Fruit fly (Drosophila melanogaster) whole organism, embryonic: Measurements from ENCODE around the gene CycG.

Source experiments
- Bdp1 ChIP-seq: fragments of 200-800 bp; sonication (Bioruptor generic); optimal IDR thresholded peaks from 3 replicates; lab custom pipeline; 2016; ENCODE audit warnings: missing biosample characterization, missing genetic modification characterization
- CG10147 ChIP-seq: fragments of 200-800 bp; sonication (Bioruptor generic); optimal IDR thresholded peaks from 2 replicates; lab custom pipeline; 2019; ENCODE audit warnings: missing biosample characterization, mild to moderate bottlenecking, missing genetic modification characterization, moderate library complexity
- CG10462 ChIP-seq: fragments of 200-800 bp; sonication (Bioruptor generic); optimal IDR thresholded peaks from 2 replicates; lab custom pipeline; 2016; ENCODE audit warnings: missing biosample characterization, missing genetic modification characterization
- CG11247 ChIP-seq: fragments of 200-800 bp; sonication (Bioruptor generic); IDR thresholded peaks from 2 replicates; pipeline ENCODE4 v1.3.6; 2022; ENCODE audit warnings: missing biosample characterization, missing genetic modification characterization
- CG12299 ChIP-seq: fragments of 200-800 bp; sonication (Bioruptor generic); optimal IDR thresholded peaks from 2 replicates; lab custom pipeline; 2018; ENCODE audit warnings: missing biosample characterization, mild to moderate bottlenecking, missing genetic modification characterization
- CG1233 ChIP-seq: fragments of 200-800 bp; sonication (Bioruptor generic); optimal IDR thresholded peaks from 4 replicates; lab custom pipeline; 2018; ENCODE audit warnings: missing biosample characterization, mild to moderate bottlenecking, missing genetic modification characterization
- CG14965 ChIP-seq: fragments of 200-800 bp; sonication (Bioruptor generic); optimal IDR thresholded peaks from 2 replicates; lab custom pipeline; 2016; ENCODE audit warnings: missing biosample characterization, missing genetic modification characterization, borderline replicate concordance
- CG17361 ChIP-seq: fragments of 200-800 bp; sonication (Bioruptor generic); IDR thresholded peaks from 3 replicates; pipeline ENCODE4 v1.3.6; 2022; ENCODE audit warnings: missing biosample characterization, missing genetic modification characterization
- CG18619 ChIP-seq: fragments of 200-800 bp; sonication (Bioruptor generic); optimal IDR thresholded peaks from 3 replicates; lab custom pipeline; 2017; ENCODE audit warnings: missing biosample characterization, mild to moderate bottlenecking, missing genetic modification characterization
- CG2116 ChIP-seq: fragments of 200-800 bp; sonication (Bioruptor generic); optimal IDR thresholded peaks from 3 replicates; lab custom pipeline; 2018; ENCODE audit warnings: missing biosample characterization, mild to moderate bottlenecking, missing genetic modification characterization
- CG2199 ChIP-seq: fragments of 200-800 bp; sonication (Bioruptor generic); IDR thresholded peaks from 3 replicates; pipeline ENCODE4 v1.3.6; 2022; ENCODE audit warnings: missing biosample characterization, missing genetic modification characterization
- CG33213 ChIP-seq: fragments of 200-800 bp; sonication (Bioruptor generic); optimal IDR thresholded peaks from 3 replicates; lab custom pipeline; 2016; ENCODE audit warnings: missing biosample characterization, missing genetic modification characterization
- CG42726 ChIP-seq: fragments of 200-800 bp; sonication (Bioruptor generic); IDR thresholded peaks from 2 replicates; pipeline ENCODE4 v1.3.6; 2022; ENCODE audit warnings: missing biosample characterization, missing genetic modification characterization; ENCODE audit not compliant: partially characterized antibody
- CG4282 ChIP-seq: fragments of 200-800 bp; sonication (Bioruptor generic); optimal IDR thresholded peaks from 2 replicates; lab custom pipeline; 2016; ENCODE audit warnings: missing biosample characterization, missing genetic modification characterization
- CG4404 ChIP-seq: fragments of 200-800 bp; sonication (Bioruptor generic); IDR thresholded peaks from 2 replicates; pipeline ENCODE4 v1.3.6; 2022; ENCODE audit warnings: missing biosample characterization, missing genetic modification characterization
- CG4617 ChIP-seq: fragments of 200-800 bp; sonication (Bioruptor generic); optimal IDR thresholded peaks from 3 replicates; lab custom pipeline; 2016; ENCODE audit warnings: missing biosample characterization, missing genetic modification characterization, borderline replicate concordance
- CG4730 ChIP-seq: fragments of 200-800 bp; sonication (Bioruptor generic); IDR thresholded peaks from 2 replicates; pipeline ENCODE4 v1.3.6; 2022; ENCODE audit warnings: missing biosample characterization, missing genetic modification characterization
- CG6272 ChIP-seq: fragments of 200-800 bp; sonication (Bioruptor generic); IDR thresholded peaks from 2 replicates; pipeline ENCODE4 v1.3.6; 2022; ENCODE audit warnings: missing biosample characterization, missing genetic modification characterization
- CG7357 ChIP-seq: fragments of 200-800 bp; sonication (Bioruptor generic); IDR thresholded peaks from 3 replicates; pipeline ENCODE4 v1.3.6; 2022; ENCODE audit warnings: missing biosample characterization, missing genetic modification characterization
- CG8281 ChIP-seq: fragments of 200-800 bp; sonication (Bioruptor generic); optimal IDR thresholded peaks from 2 replicates; lab custom pipeline; 2018; ENCODE audit warnings: missing biosample characterization, mild to moderate bottlenecking, missing genetic modification characterization, moderate library complexity
- CG9437 ChIP-seq: fragments of 200-800 bp; sonication (Bioruptor generic); optimal IDR thresholded peaks from 2 replicates; lab custom pipeline; 2018; ENCODE audit warnings: missing biosample characterization, mild to moderate bottlenecking, missing genetic modification characterization
- H2.0 ChIP-seq: fragments of 200-800 bp; sonication (Bioruptor generic); IDR thresholded peaks from 2 replicates; pipeline ENCODE4 v1.3.6; 2022; ENCODE audit warnings: missing biosample characterization, missing genetic modification characterization
- Hr78 ChIP-seq, 2 experiments: fragments of 200-800 bp in 1 of 2; fragments of >200 bp in 1 of 2; sonication (Bioruptor generic) in 1 of 2; optimal IDR thresholded peaks; 2 replicates each; lab custom pipeline; 2017 to 2019; ENCODE audit warnings: missing biosample characterization in 2 of 2, missing genetic modification characterization in 2 of 2, mild to moderate bottlenecking in 1 of 2, moderate library complexity in 1 of 2
- Jarid2 ChIP-seq: fragments of 200-800 bp; sonication (Bioruptor generic); optimal IDR thresholded peaks from 3 replicates; lab custom pipeline; 2017; ENCODE audit warnings: mild to moderate bottlenecking, missing biosample characterization, missing genetic modification reagents, missing genetic modification characterization
- MBD-R2 ChIP-seq: fragments of 200-800 bp; sonication (Bioruptor generic); IDR thresholded peaks from 2 replicates; pipeline ENCODE4 v1.3.6; 2022; ENCODE audit warnings: missing biosample characterization, missing genetic modification characterization
- Mad ChIP-seq: fragments of 200-800 bp; sonication (Bioruptor generic); optimal IDR thresholded peaks from 2 replicates; lab custom pipeline; 2016; ENCODE audit warnings: missing biosample characterization, missing genetic modification characterization
- Max ChIP-seq: fragments of 200-800 bp; sonication (Bioruptor generic); optimal IDR thresholded peaks from 2 replicates; lab custom pipeline; 2016; ENCODE audit warnings: missing biosample characterization, mild to moderate bottlenecking, missing genetic modification characterization
- Tbp ChIP-seq: fragments of >200 bp; optimal IDR thresholded peaks from 2 replicates; lab custom pipeline; 2018; ENCODE audit warnings: missing biosample characterization, missing genetic modification characterization
- Vsx1 ChIP-seq: fragments of 200-800 bp; sonication (Bioruptor generic); optimal IDR thresholded peaks from 2 replicates; lab custom pipeline; 2017; ENCODE audit warnings: missing biosample characterization, mild to moderate bottlenecking, missing genetic modification characterization, missing genetic modification reagents
- caup ChIP-seq: fragments of 200-800 bp; sonication (Bioruptor generic); optimal IDR thresholded peaks from 3 replicates; lab custom pipeline; 2017; ENCODE audit warnings: missing biosample characterization, mild to moderate bottlenecking, missing genetic modification characterization, moderate library complexity; ENCODE audit not compliant: severe bottlenecking
- crol ChIP-seq: fragments of 200-800 bp; sonication (Bioruptor generic); IDR thresholded peaks from 2 replicates; pipeline ENCODE4 v1.3.6; 2022; ENCODE audit warnings: missing biosample characterization, missing genetic modification characterization
- danr ChIP-seq: fragments of 200-800 bp; sonication (Bioruptor generic); IDR thresholded peaks from 2 replicates; pipeline ENCODE4 v1.3.6; 2022; ENCODE audit warnings: missing biosample characterization, missing genetic modification characterization
- emc ChIP-seq: fragments of 200-800 bp; sonication (Bioruptor generic); optimal IDR thresholded peaks from 2 replicates; lab custom pipeline; 2016; ENCODE audit warnings: missing biosample characterization, missing genetic modification characterization
- esg ChIP-seq: fragments of 200-800 bp; sonication (Bioruptor generic); conservative IDR thresholded peaks from 2 replicates; pipeline ENCODE4 v1.3.6; 2022; ENCODE audit warnings: missing biosample characterization, missing genetic modification characterization
- fd102C ChIP-seq: fragments of 200-800 bp; sonication (Bioruptor generic); optimal IDR thresholded peaks from 2 replicates; lab custom pipeline; 2018; ENCODE audit warnings: missing biosample characterization, mild to moderate bottlenecking, missing genetic modification characterization, moderate library complexity
- fu2 ChIP-seq: fragments of 200-800 bp; sonication (Bioruptor generic); optimal IDR thresholded peaks from 2 replicates; lab custom pipeline; 2016; ENCODE audit warnings: missing biosample characterization, missing genetic modification characterization
- hth ChIP-seq: fragments of >200 bp; optimal IDR thresholded peaks from 2 replicates; lab custom pipeline; 2017; ENCODE audit warnings: inconsistent platforms
- ind ChIP-seq: fragments of 200-800 bp; sonication (Bioruptor generic); optimal IDR thresholded peaks from 3 replicates; lab custom pipeline; 2016; ENCODE audit warnings: missing biosample characterization, missing genetic modification characterization
- ranshi ChIP-seq: fragments of 200-800 bp; sonication (Bioruptor generic); IDR thresholded peaks from 2 replicates; pipeline ENCODE4 v1.3.6; 2022; ENCODE audit warnings: missing biosample characterization, missing genetic modification characterization
- schlank ChIP-seq: fragments of 200-800 bp; sonication (Bioruptor generic); optimal IDR thresholded peaks from 2 replicates; lab custom pipeline; 2018; ENCODE audit warnings: missing biosample characterization, mild to moderate bottlenecking, missing genetic modification characterization
- sens ChIP-seq: fragments of 200-800 bp; sonication (Bioruptor generic); peaks from one replicate; lab custom pipeline; 2016; ENCODE audit warnings: missing biosample characterization, missing genetic modification characterization
- shn ChIP-seq: fragments of 200-800 bp; sonication (Bioruptor generic); optimal IDR thresholded peaks from 3 replicates; lab custom pipeline; 2016; ENCODE audit warnings: missing biosample characterization, missing genetic modification characterization
- sisA ChIP-seq: fragments of 200-800 bp; sonication (Bioruptor generic); IDR thresholded peaks from 2 replicates; pipeline ENCODE4 v1.3.6; 2022; ENCODE audit warnings: missing biosample characterization, missing genetic modification characterization
- slbo ChIP-seq: fragments of 200-800 bp; sonication (Bioruptor generic); IDR thresholded peaks from 2 replicates; pipeline ENCODE4 v1.3.6; 2022; ENCODE audit warnings: missing biosample characterization, missing genetic modification characterization
- sqz ChIP-seq: fragments of 200-800 bp; sonication (Bioruptor generic); optimal IDR thresholded peaks from 3 replicates; lab custom pipeline; 2018; ENCODE audit warnings: missing biosample characterization, mild to moderate bottlenecking, missing genetic modification characterization
- trem ChIP-seq: fragments of 200-800 bp; optimal IDR thresholded peaks from 3 replicates; lab custom pipeline; 2019; ENCODE audit warnings: missing biosample characterization, mild to moderate bottlenecking, missing genetic modification characterization, moderate library complexity
- tx ChIP-seq: fragments of 200-800 bp; sonication (Bioruptor generic); optimal IDR thresholded peaks from 2 replicates; lab custom pipeline; 2016; ENCODE audit warnings: missing biosample characterization, missing genetic modification characterization
- vfl ChIP-seq: fragments of 200-800 bp; sonication (Bioruptor generic); optimal IDR thresholded peaks from 2 replicates; lab custom pipeline; 2016; ENCODE audit warnings: missing biosample characterization, missing genetic modification characterization
- wek ChIP-seq: fragments of 200-800 bp; sonication (Bioruptor generic); optimal IDR thresholded peaks from 3 replicates; lab custom pipeline; 2018; ENCODE audit warnings: missing biosample characterization, mild to moderate bottlenecking, missing genetic modification characterization, moderate library complexity
- zen2 ChIP-seq: fragments of 200-800 bp; sonication (Bioruptor generic); IDR thresholded peaks from 3 replicates; pipeline ENCODE4 v1.3.6; 2022; ENCODE audit warnings: missing biosample characterization, missing genetic modification characterization; ENCODE audit not compliant: partially characterized antibody

The CycG gene

dm6 chr3R:31592256-31592879 is 20.1 kb downstream of the CycG start, which contains the start of gene CG1774 (continued):
- TF ChIP-seq trem (tag; lab: Kevin White, UChicago), result peak; percentile 37
- peak; percentile 55 for TF ChIP-seq CG10147 (GFP tag; lab: Kevin White, UChicago)
- TF ChIP-seq hth (lab: Kevin White, UChicago), result no peak
- peak; percentile 39 for TF ChIP-seq CG4282
- TF ChIP-seq caup (GFP tag; lab: Kevin White, UChicago), result peak; percentile 90
- no peak for TF ChIP-seq Hr78 (GFP tag; optimal IDR thresholded peaks at IDR 0.05; lab: Kevin White, UChicago)
- TF ChIP-seq shn (GFP tag; lab: Kevin White, UChicago), result peak; percentile 22
- TF ChIP-seq CG18619, result peak; percentile 71
- no peak for TF ChIP-seq Tbp (GFP tag; lab: Kevin White, UChicago)
- no peak for TF ChIP-seq CG4617 (GFP tag; lab: Kevin White, UChicago)
- peak; percentile 66 for TF ChIP-seq CG33213 (GFP tag; lab: Kevin White, UChicago)
- TF ChIP-seq Max (GFP tag; lab: Kevin White, UChicago), result peak; percentile 68
- no peak for TF ChIP-seq CG7357 (GFP tag; lab: Robert Waterston, UW)
- no peak for TF ChIP-seq crol (GFP tag; lab: Robert Waterston, UW)
- TF ChIP-seq CG4404 (GFP tag; lab: Robert Waterston, UW), result peak; percentile 54
- peak; percentile 63 for TF ChIP-seq H2.0 (GFP tag; lab: Robert Waterston, UW)
- TF ChIP-seq CG2199 (GFP tag; lab: Robert Waterston, UW), result no peak; the same call in 2 of the 3 replicates
- TF ChIP-seq esg, result peak; percentile 60; the same call in 1 of the 2 replicates
- peak; percentile 56; the same call in 1 of the 2 replicates for TF ChIP-seq MBD-R2 (GFP tag; lab: Robert Waterston, UW)
- TF ChIP-seq CG1233 (GFP tag; lab: Kevin White, UChicago), result peak; percentile 72
- peak; percentile 92 for TF ChIP-seq sens (GFP tag; lab: Kevin White, UChicago)
- peak; percentile 18 for TF ChIP-seq CG2116 (GFP tag; lab: Kevin White, UChicago)
- peak; percentile 25 for TF ChIP-seq CG10462 (GFP tag; lab: Kevin White, UChicago)
- TF ChIP-seq ranshi (GFP tag; lab: Robert Waterston, UW), result peak; percentile 75
- TF ChIP-seq danr (GFP tag; lab: Robert Waterston, UW), result no peak; the same call in 1 of the 2 replicates
- TF ChIP-seq CG42726 (GFP tag; lab: Robert Waterston, UW), result no peak
- TF ChIP-seq slbo (GFP tag; lab: Robert Waterston, UW), result peak; percentile 91
- peak; percentile 78 for TF ChIP-seq CG17361 (GFP tag; lab: Robert Waterston, UW)
- peak; percentile 57 for TF ChIP-seq CG6272
- peak; percentile 49 for TF ChIP-seq Bdp1 (GFP tag; lab: Kevin White, UChicago)
- TF ChIP-seq Vsx1 (GFP tag; lab: Kevin White, UChicago), result peak; percentile 51
- TF ChIP-seq CG4730 (GFP tag; lab: Robert Waterston, UW), result peak; percentile 46; the same call in 1 of the 2 replicates
- no peak for TF ChIP-seq sqz (GFP tag; lab: Kevin White, UChicago)
- TF ChIP-seq CG9437, result peak; percentile 33
- TF ChIP-seq CG11247 (GFP tag; lab: Robert Waterston, UW), result peak; percentile 72
- peak; percentile 69 for TF ChIP-seq vfl (GFP tag; lab: Kevin White, UChicago)
- TF ChIP-seq sisA, result peak; percentile 78
- peak; percentile 77 for TF ChIP-seq fu2 (GFP tag; lab: Kevin White, UChicago)
- peak; percentile 45 for TF ChIP-seq Mad (GFP tag; lab: Kevin White, UChicago)
- TF ChIP-seq zen2 (GFP tag; lab: Robert Waterston, UW), result no peak
- peak; percentile 10 for TF ChIP-seq CG14965
- TF ChIP-seq schlank (tag; lab: Kevin White, UChicago), result peak; percentile 78
- peak; percentile 24 for TF ChIP-seq CG12299 (tag; lab: Kevin White, UChicago)
- TF ChIP-seq emc (GFP tag; lab: Kevin White, UChicago), result peak; percentile 66
- TF ChIP-seq ind (GFP tag; lab: Kevin White, UChicago), result peak; percentile 81
- no peak for TF ChIP-seq fd102C
- peak; percentile 70 for TF ChIP-seq tx (GFP tag; lab: Kevin White, UChicago)
- TF ChIP-seq CG8281 (tag; lab: Kevin White, UChicago), result peak; percentile 43
- TF ChIP-seq Jarid2 (GFP tag; lab: Kevin White, UChicago), result peak; percentile 28
- peak; percentile 4 for TF ChIP-seq wek (GFP tag; lab: Kevin White, UChicago)
